Fruit fly (Drosophila melanogaster) whole organism, embryonic: ENCODE results near the gene CG4364.

Source experiments
- CG10321 ChIP-seq: fragments of 200-800 bp; sonication (Bioruptor generic); IDR thresholded peaks from 2 replicates; pipeline ENCODE4 v1.3.6; 2022; ENCODE audit warnings: missing biosample characterization, missing genetic modification characterization
- CG10565 ChIP-seq: fragments of 200-800 bp; sonication (Bioruptor generic); optimal IDR thresholded peaks from 3 replicates; lab custom pipeline; 2016; ENCODE audit warnings: missing biosample characterization, mild to moderate bottlenecking, missing genetic modification characterization
- CG11398 ChIP-seq: fragments of 200-800 bp; sonication (Bioruptor generic); optimal IDR thresholded peaks from 2 replicates; lab custom pipeline; 2016; ENCODE audit warnings: missing biosample characterization, missing genetic modification characterization
- CG11456 ChIP-seq: fragments of 200-800 bp; sonication (Bioruptor generic); IDR thresholded peaks from 3 replicates; pipeline ENCODE4 v1.3.6; 2022; ENCODE audit warnings: missing biosample characterization, missing genetic modification characterization
- CG11696 ChIP-seq: fragments of 200-800 bp; sonication (Bioruptor generic); IDR thresholded peaks from 2 replicates; pipeline ENCODE4 v1.3.6; 2022; ENCODE audit warnings: missing biosample characterization, missing genetic modification characterization
- CG12391 ChIP-seq: fragments of 200-800 bp; sonication (Bioruptor generic); optimal IDR thresholded peaks from 3 replicates; lab custom pipeline; 2018; ENCODE audit warnings: missing biosample characterization, mild to moderate bottlenecking, missing genetic modification characterization, moderate library complexity
- CG14710 ChIP-seq: fragments of 200-800 bp; sonication (Bioruptor generic); optimal IDR thresholded peaks from 3 replicates; lab custom pipeline; 2019; ENCODE audit warnings: missing biosample characterization, mild to moderate bottlenecking, missing genetic modification characterization, moderate library complexity
- CG16813 ChIP-seq: fragments of 200-800 bp; sonication (Bioruptor generic); IDR thresholded peaks from 3 replicates; pipeline ENCODE4 v1.3.6; 2022; ENCODE audit warnings: missing biosample characterization, missing genetic modification characterization; ENCODE audit not compliant: partially characterized antibody
- CG1792 ChIP-seq: fragments of 200-800 bp; sonication (Bioruptor generic); optimal IDR thresholded peaks from 2 replicates; lab custom pipeline; 2016; ENCODE audit warnings: missing biosample characterization, missing genetic modification characterization
- CG2120 ChIP-seq: fragments of 200-800 bp; sonication (Bioruptor generic); optimal IDR thresholded peaks from 3 replicates; lab custom pipeline; 2016; ENCODE audit warnings: missing biosample characterization, missing genetic modification characterization
- CG3163 ChIP-seq: fragments of 200-800 bp; sonication (Bioruptor generic); optimal IDR thresholded peaks from 3 replicates; lab custom pipeline; 2016; ENCODE audit warnings: missing biosample characterization, missing genetic modification characterization
- CG3281 ChIP-seq: fragments of 200-800 bp; sonication (Bioruptor generic); optimal IDR thresholded peaks from 3 replicates; lab custom pipeline; 2017; ENCODE audit warnings: missing biosample characterization, mild to moderate bottlenecking, missing genetic modification characterization
- CG3726 ChIP-seq: fragments of 200-800 bp; sonication (Bioruptor generic); IDR thresholded peaks from 3 replicates; pipeline ENCODE4, ENCODE4 v1.3.6; 2022; ENCODE audit warnings: missing biosample characterization, missing genetic modification characterization
- CG5953 ChIP-seq: fragments of 200-800 bp; sonication (Bioruptor generic); IDR thresholded peaks from 2 replicates; pipeline ENCODE4 v1.3.6; 2022; ENCODE audit warnings: missing biosample characterization, missing genetic modification characterization
- CG7928 ChIP-seq: fragments of 200-800 bp; sonication (Bioruptor generic); optimal IDR thresholded peaks from 2 replicates; lab custom pipeline; 2017; ENCODE audit warnings: missing biosample characterization, mild to moderate bottlenecking, missing genetic modification characterization
- CG8765 ChIP-seq: fragments of 200-800 bp; sonication (Bioruptor generic); IDR thresholded peaks from 2 replicates; pipeline ENCODE4 v1.3.6; 2022; ENCODE audit warnings: missing biosample characterization, missing genetic modification characterization
- CG9797 ChIP-seq: fragments of 200-800 bp; sonication (Bioruptor generic); optimal IDR thresholded peaks from 3 replicates; lab custom pipeline; 2018; ENCODE audit warnings: missing biosample characterization, mild to moderate bottlenecking, missing genetic modification characterization
- CrebB ChIP-seq: fragments of 200-800 bp; sonication (Bioruptor generic); optimal IDR thresholded peaks from 3 replicates; lab custom pipeline; 2018; ENCODE audit warnings: missing biosample characterization, mild to moderate bottlenecking, missing genetic modification characterization
- Dbx ChIP-seq: fragments of 200-800 bp; sonication (Bioruptor generic); IDR thresholded peaks from 3 replicates; pipeline ENCODE4 v1.3.6; 2022; ENCODE audit warnings: missing biosample characterization, missing genetic modification characterization
- Doc3 ChIP-seq: fragments of 200-800 bp; sonication (Bioruptor generic); IDR thresholded peaks from 3 replicates; pipeline ENCODE4 v1.3.6; 2022; ENCODE audit warnings: missing biosample characterization, missing genetic modification characterization; ENCODE audit not compliant: partially characterized antibody
- MTF-1 ChIP-seq: fragments of 200-800 bp; sonication (Bioruptor generic); optimal IDR thresholded peaks from 2 replicates; lab custom pipeline; 2018; ENCODE audit warnings: missing biosample characterization, mild to moderate bottlenecking, missing genetic modification characterization, borderline replicate concordance
- Med ChIP-seq: fragments of 200-800 bp; sonication (Bioruptor generic); peaks from one replicate; lab custom pipeline; 2016; ENCODE audit warnings: missing biosample characterization, missing genetic modification characterization, mild to moderate bottlenecking, inconsistent platforms, moderate library complexity
- Myb ChIP-seq: fragments of 200-800 bp; sonication (Bioruptor generic); optimal IDR thresholded peaks from 2 replicates; lab custom pipeline; 2016; ENCODE audit warnings: missing biosample characterization, missing genetic modification characterization
- NfI ChIP-seq: fragments of 200-800 bp; sonication (Bioruptor generic); optimal IDR thresholded peaks from 3 replicates; lab custom pipeline; 2018; ENCODE audit warnings: missing biosample characterization, mild to moderate bottlenecking, missing genetic modification characterization, moderate library complexity
- Pdp1 ChIP-seq, 2 experiments: fragments of 200-800 bp; sonication (Bioruptor generic); optimal IDR thresholded peaks; 3 replicates each; lab custom pipeline; 2016; ENCODE audit warnings: missing biosample characterization in 2 of 2, missing genetic modification characterization in 2 of 2, mild to moderate bottlenecking in 1 of 2, moderate library complexity in 1 of 2
- Sry-β ChIP-seq: fragments of 200-800 bp; sonication (Bioruptor generic); optimal IDR thresholded peaks from 2 replicates; lab custom pipeline; 2018; ENCODE audit warnings: missing biosample characterization, mild to moderate bottlenecking, missing genetic modification characterization, moderate library complexity
- Taf1 ChIP-seq: fragments of 200-800 bp; sonication (Bioruptor generic); IDR thresholded peaks from 2 replicates; pipeline ENCODE4 v1.3.6; 2022; ENCODE audit warnings: missing biosample characterization, missing genetic modification characterization
- YL-1 ChIP-seq: fragments of 200-800 bp; sonication (Bioruptor generic); optimal IDR thresholded peaks from 3 replicates; lab custom pipeline; 2017; ENCODE audit warnings: missing biosample characterization, mild to moderate bottlenecking, missing genetic modification characterization
- aop ChIP-seq: fragments of 200-800 bp; sonication (Bioruptor generic); IDR thresholded peaks from 2 replicates; pipeline ENCODE4 v1.3.6; 2022; ENCODE audit warnings: missing biosample characterization, missing genetic modification characterization
- btn ChIP-seq: fragments of 200-800 bp; sonication (Bioruptor generic); optimal IDR thresholded peaks from 2 replicates; lab custom pipeline; 2016; ENCODE audit warnings: missing biosample characterization, missing genetic modification characterization
- cad ChIP-seq: fragments of >200 bp; optimal IDR thresholded peaks from 2 replicates; lab custom pipeline; 2017; ENCODE audit warnings: missing biosample characterization, missing genetic modification characterization
- cg ChIP-seq: fragments of 200-800 bp; sonication (Bioruptor generic); optimal IDR thresholded peaks from 3 replicates; lab custom pipeline; 2019; ENCODE audit warnings: missing biosample characterization, mild to moderate bottlenecking, missing genetic modification characterization, moderate library complexity
- croc ChIP-seq: fragments of 200-800 bp; sonication (Bioruptor generic); conservative IDR thresholded peaks from 3 replicates; pipeline ENCODE4 v1.3.6; 2022; ENCODE audit warnings: missing biosample characterization, missing genetic modification characterization
- crol ChIP-seq: fragments of 200-800 bp; sonication (Bioruptor generic); IDR thresholded peaks from 2 replicates; pipeline ENCODE4 v1.3.6; 2022; ENCODE audit warnings: missing biosample characterization, missing genetic modification characterization
- dmrt11E ChIP-seq: fragments of 200-800 bp; sonication (Bioruptor generic); optimal IDR thresholded peaks from 3 replicates; lab custom pipeline; 2018; ENCODE audit warnings: missing biosample characterization, mild to moderate bottlenecking, missing genetic modification characterization, moderate library complexity
- fd3F ChIP-seq: fragments of 200-800 bp; sonication (Bioruptor generic); optimal IDR thresholded peaks from 2 replicates; lab custom pipeline; 2018; ENCODE audit warnings: missing biosample characterization, mild to moderate bottlenecking, missing genetic modification characterization, moderate library complexity
- grau ChIP-seq: fragments of 200-800 bp; optimal IDR thresholded peaks from 3 replicates; lab custom pipeline; 2019; ENCODE audit warnings: missing biosample characterization, mild to moderate bottlenecking, missing genetic modification characterization, moderate library complexity
- jumu ChIP-seq: fragments of 200-800 bp; sonication (Bioruptor generic); optimal IDR thresholded peaks from 3 replicates; lab custom pipeline; 2016; ENCODE audit warnings: missing biosample characterization, missing genetic modification characterization
- ken ChIP-seq: fragments of 200-800 bp; sonication (Bioruptor generic); IDR thresholded peaks from 3 replicates; pipeline ENCODE4 v1.3.6; 2022; ENCODE audit warnings: missing biosample characterization, missing genetic modification characterization
- knrl ChIP-seq: fragments of 200-800 bp; sonication (Bioruptor generic); IDR thresholded peaks from 3 replicates; pipeline ENCODE4 v1.3.6; 2022; ENCODE audit warnings: missing biosample characterization, missing genetic modification characterization; ENCODE audit not compliant: partially characterized antibody
- mirr ChIP-seq: fragments of 200-800 bp; sonication (Bioruptor generic); optimal IDR thresholded peaks from 3 replicates; lab custom pipeline; 2018; ENCODE audit warnings: missing biosample characterization, mild to moderate bottlenecking, missing genetic modification characterization
- nerfin-1 ChIP-seq: fragments of 200-800 bp; sonication (Bioruptor generic); optimal IDR thresholded peaks from 3 replicates; lab custom pipeline; 2019; ENCODE audit warnings: missing biosample characterization, mild to moderate bottlenecking, missing genetic modification characterization, moderate library complexity
- nerfin-2 ChIP-seq: fragments of 200-800 bp; sonication (Bioruptor generic); IDR thresholded peaks from 2 replicates; pipeline ENCODE4 v1.3.6; 2022; ENCODE audit warnings: missing biosample characterization, missing genetic modification characterization; ENCODE audit not compliant: partially characterized antibody
- prd ChIP-seq, 3 experiments: fragments of >200 bp in 2 of 3; fragments of 200-800 bp in 1 of 3; sonication (Bioruptor generic) in 1 of 3; optimal IDR thresholded peaks in 2 of 3; IDR thresholded peaks in 1 of 3; 2 replicates in 2 of 3; 3 replicates in 1 of 3; pipeline versions ENCODE4 v1.3.6 to Lab custom; 2017 to 2022; ENCODE audit warnings: missing biosample characterization in 1 of 3, missing genetic modification characterization in 1 of 3
- row ChIP-seq: fragments of 200-800 bp; sonication (Bioruptor generic); IDR thresholded peaks from 3 replicates; pipeline ENCODE4 v1.3.6; 2022; ENCODE audit warnings: missing biosample characterization, missing genetic modification characterization
- sd ChIP-seq: fragments of 200-800 bp; sonication (Bioruptor generic); optimal IDR thresholded peaks from 3 replicates; lab custom pipeline; 2018; ENCODE audit warnings: missing biosample characterization, mild to moderate bottlenecking, missing genetic modification characterization, moderate library complexity
- sim ChIP-seq: fragments of 200-800 bp; sonication (Bioruptor generic); IDR thresholded peaks from 2 replicates; pipeline ENCODE4 v1.3.6; 2022; ENCODE audit warnings: missing biosample characterization, missing genetic modification characterization
- slou ChIP-seq: fragments of 200-800 bp; sonication (Bioruptor generic); optimal IDR thresholded peaks from 3 replicates; lab custom pipeline; 2016; ENCODE audit warnings: missing biosample characterization, missing genetic modification characterization
- vvl ChIP-seq: fragments of 200-800 bp; sonication (Bioruptor generic); IDR thresholded peaks from 2 replicates; pipeline ENCODE4 v1.3.6; 2022; ENCODE audit warnings: missing biosample characterization, missing genetic modification characterization
- zen2 ChIP-seq: fragments of 200-800 bp; sonication (Bioruptor generic); IDR thresholded peaks from 3 replicates; pipeline ENCODE4 v1.3.6; 2022; ENCODE audit warnings: missing biosample characterization, missing genetic modification characterization; ENCODE audit not compliant: partially characterized antibody
- zfh1 ChIP-seq: fragments of 200-800 bp; sonication (Bioruptor generic); IDR thresholded peaks from 3 replicates; pipeline ENCODE4 v1.3.6; 2022; ENCODE audit warnings: missing biosample characterization, missing genetic modification characterization

Gene CG4364

dm6 chr2L:9731269-9731668, 20.2 kb upstream of the CG4364 start (continued):
- no peak for TF ChIP-seq CG9797 (GFP tag; lab: Kevin White, UChicago)
- no peak for TF ChIP-seq aop (GFP tag; lab: Robert Waterston, UW)
- TF ChIP-seq cg (GFP tag; lab: Kevin White, UChicago): peak; percentile 37
- no peak for TF ChIP-seq zen2 (GFP tag; lab: Robert Waterston, UW)
- no peak for TF ChIP-seq CG8765
- no peak for TF ChIP-seq CG12391 (tag; lab: Kevin White, UChicago)
- no peak for TF ChIP-seq cad (GFP tag; lab: Kevin White, UChicago)
- no peak for TF ChIP-seq dmrt11E (tag; lab: Kevin White, UChicago)
- no peak for TF ChIP-seq vvl (GFP tag; lab: Robert Waterston, UW)
- no peak for TF ChIP-seq CG3726 (GFP tag; lab: Robert Waterston, UW)
- no peak for TF ChIP-seq CG1792 (GFP tag; lab: Kevin White, UChicago)
- no peak for TF ChIP-seq YL-1 (GFP tag; lab: Kevin White, UChicago)
- TF ChIP-seq NfI (GFP tag; lab: Kevin White, UChicago): no peak
- TF ChIP-seq Dbx (GFP tag; lab: Robert Waterston, UW): no peak
- TF ChIP-seq sim (GFP tag; lab: Robert Waterston, UW): no peak
- TF ChIP-seq MTF-1 (GFP tag; lab: Kevin White, UChicago): no peak
- no peak for TF ChIP-seq CG16813 (GFP tag; lab: Robert Waterston, UW)
- TF ChIP-seq row: no peak
- no peak for TF ChIP-seq Sry-β (GFP tag; lab: Kevin White, UChicago)
- no peak for TF ChIP-seq Myb (GFP tag; lab: Kevin White, UChicago)
- TF ChIP-seq CG10321 (GFP tag; lab: Robert Waterston, UW): 0 out of 2 replicates have a peak, but pooled peaks have one; percentile 23
- TF ChIP-seq ken (GFP tag; lab: Robert Waterston, UW): no peak
- no peak for TF ChIP-seq prd (optimal IDR thresholded peaks at IDR 0.05; lab: Kevin White, UChicago)
- TF ChIP-seq prd (GFP tag; IDR thresholded peaks at IDR 0.05; lab: Robert Waterston, UW): no peak
- no peak for TF ChIP-seq Doc3 (GFP tag; lab: Robert Waterston, UW)
- no peak for TF ChIP-seq fd3F (GFP tag; lab: Kevin White, UChicago)
- TF ChIP-seq btn (GFP tag; lab: Kevin White, UChicago): no peak
- no peak for TF ChIP-seq CG11456 (GFP tag; lab: Robert Waterston, UW)
- no peak for TF ChIP-seq croc (GFP tag; lab: Robert Waterston, UW)
- TF ChIP-seq nerfin-2 (GFP tag; lab: Robert Waterston, UW): 0 out of 2 replicates have a peak, but pooled peaks have one; percentile 16
- TF ChIP-seq Taf1 (GFP tag; lab: Robert Waterston, UW): no peak
- no peak for TF ChIP-seq slou (GFP tag; lab: Kevin White, UChicago)
- TF ChIP-seq nerfin-1 (tag; lab: Kevin White, UChicago): no peak
- TF ChIP-seq crol (GFP tag; lab: Robert Waterston, UW): no peak
- TF ChIP-seq CG5953 (GFP tag; lab: Robert Waterston, UW): no peak
- no peak for TF ChIP-seq CG7928 (GFP tag; lab: Kevin White, UChicago)
- TF ChIP-seq CG11398: no peak
- TF ChIP-seq CG3163 (GFP tag; lab: Kevin White, UChicago): no peak
- no peak for TF ChIP-seq zfh1 (GFP tag; lab: Robert Waterston, UW)
- TF ChIP-seq Pdp1 (GFP tag; optimal IDR thresholded peaks at IDR 0.05; lab: Kevin White, UChicago): no peak
- no peak for TF ChIP-seq sd (tag; lab: Kevin White, UChicago)
- no peak for TF ChIP-seq CrebB (tag; lab: Kevin White, UChicago)
- no peak for TF ChIP-seq CG11696 (GFP tag; lab: Robert Waterston, UW)
- peak; percentile 29; the same call in 1 of the 3 replicates for TF ChIP-seq knrl
- no peak for TF ChIP-seq CG14710 (tag; lab: Kevin White, UChicago)
- TF ChIP-seq CG2120 (GFP tag; lab: Kevin White, UChicago): no peak
- TF ChIP-seq jumu (GFP tag; lab: Kevin White, UChicago): no peak
- TF ChIP-seq mirr (GFP tag; lab: Kevin White, UChicago): no peak
- TF ChIP-seq CG3281 (GFP tag; lab: Kevin White, UChicago): no peak
- TF ChIP-seq Med (GFP tag; lab: Kevin White, UChicago): no peak
- TF ChIP-seq CG10565 (GFP tag; lab: Kevin White, UChicago): no peak
- no peak for TF ChIP-seq grau (tag; lab: Kevin White, UChicago)
